Worm (Caenorhabditis elegans) whole organism, young adult: Measurements from ENCODE around the gene shc-3.

Source experiments
- C06A6.2 ChIP-seq: fragments of 200-800 bp; sonication (Bioruptor generic); conservative IDR thresholded peaks from 2 replicates; pipeline ENCODE4 v1.3.6; 2022; ENCODE audit warnings: missing genetic modification characterization, missing compliant biosample characterization
- C17E4.6 ChIP-seq: fragments of 200-800 bp; sonication (Bioruptor generic); IDR thresholded peaks from 2 replicates; pipeline ENCODE4 v1.3.6; 2022; ENCODE audit warnings: missing genetic modification reagents, missing genetic modification characterization, missing compliant biosample characterization
- F22D6.2 ChIP-seq: sonication (generic microtip); optimal IDR thresholded peaks from 2 replicates; lab custom pipeline; 2016; ENCODE audit warnings: mild to moderate bottlenecking, missing genetic modification characterization, missing compliant biosample characterization
- F39B2.1 ChIP-seq: fragments of 200-800 bp; sonication (Bioruptor generic); IDR thresholded peaks from 2 replicates; pipeline ENCODE4 v1.3.6; 2022; ENCODE audit warnings: missing genetic modification reagents, missing genetic modification characterization, missing compliant biosample characterization
- F52B5.7 ChIP-seq: sonication (generic microtip); optimal IDR thresholded peaks from 2 replicates; lab custom pipeline; 2016; ENCODE audit warnings: mild to moderate bottlenecking, missing genetic modification characterization, missing compliant biosample characterization
- K12H6.12 ChIP-seq: fragments of 200-800 bp; sonication (Bioruptor generic); optimal IDR thresholded peaks from 2 replicates; lab custom pipeline; 2018; ENCODE audit warnings: mild to moderate bottlenecking, missing genetic modification characterization, missing compliant biosample characterization
- T26A5.8 ChIP-seq: sonication (generic microtip); optimal IDR thresholded peaks from 2 replicates; lab custom pipeline; 2016; ENCODE audit warnings: missing genetic modification characterization, missing compliant biosample characterization
- Y79H2A.3 ChIP-seq: fragments of 200-800 bp; sonication (Bioruptor generic); conservative IDR thresholded peaks from 2 replicates; pipeline ENCODE4 v1.3.6; 2022; ENCODE audit warnings: missing genetic modification reagents, missing genetic modification characterization, missing compliant biosample characterization
- akir-1 ChIP-seq: fragments of 200-800 bp; sonication (Bioruptor generic); optimal IDR thresholded peaks from 2 replicates; lab custom pipeline; 2018; ENCODE audit warnings: mild to moderate bottlenecking, missing genetic modification characterization, moderate library complexity, missing compliant biosample characterization
- ama-1 ChIP-seq, 3 experiments: fragments of 150-350 bp in 1 of 3; sonication (generic microtip) in 2 of 3; optimal IDR thresholded peaks; 2 replicates each; lab custom pipeline; 2014 to 2018; ENCODE audit warnings: missing biosample characterization in 2 of 3, missing genetic modification characterization in 2 of 3, missing genetic modification reagents in 2 of 3
- aptf-3 ChIP-seq: fragments of 200-800 bp; sonication (Bioruptor generic); IDR thresholded peaks from 2 replicates; pipeline ENCODE4 v1.3.6; 2022; ENCODE audit warnings: missing genetic modification characterization, missing compliant biosample characterization
- atf-7 ChIP-seq: sonication (generic microtip); optimal IDR thresholded peaks from 2 replicates; lab custom pipeline; 2017; ENCODE audit warnings: mild to moderate bottlenecking, missing genetic modification characterization, missing compliant biosample characterization
- athp-1 ChIP-seq: sonication (generic microtip); optimal IDR thresholded peaks from 2 replicates; lab custom pipeline; 2017; ENCODE audit warnings: mild to moderate bottlenecking, missing genetic modification characterization, missing compliant biosample characterization
- attf-5 ChIP-seq: fragments of 200-800 bp; sonication (Bioruptor generic); optimal IDR thresholded peaks from 2 replicates; lab custom pipeline; 2018; ENCODE audit warnings: mild to moderate bottlenecking, missing genetic modification characterization, missing compliant biosample characterization
- cebp-1 ChIP-seq, 2 experiments: fragments of 200-800 bp in 1 of 2; sonication (Bioruptor generic) in 1 of 2; sonication (generic microtip) in 1 of 2; IDR thresholded peaks in 1 of 2; optimal IDR thresholded peaks in 1 of 2; 2 replicates each; pipeline versions ENCODE4 v1.3.6 to Lab custom; 2017 to 2022; ENCODE audit warnings: missing compliant biosample characterization in 2 of 2, missing genetic modification characterization in 2 of 2, mild to moderate bottlenecking in 1 of 2, missing genetic modification reagents in 1 of 2, moderate library complexity in 1 of 2
- ceh-27 ChIP-seq: fragments of 200-800 bp; sonication (Bioruptor generic); optimal IDR thresholded peaks from 2 replicates; lab custom pipeline; 2018; ENCODE audit warnings: mild to moderate bottlenecking, missing genetic modification characterization, moderate library complexity, missing compliant biosample characterization
- ceh-79 ChIP-seq: sonication (generic microtip); optimal IDR thresholded peaks from 2 replicates; lab custom pipeline; 2017; ENCODE audit warnings: mild to moderate bottlenecking, missing genetic modification characterization, missing compliant biosample characterization
- dpl-1 ChIP-seq: fragments of 150-350 bp; optimal IDR thresholded peaks from 2 replicates; lab custom pipeline; 2014; ENCODE audit warnings: missing biosample characterization, missing genetic modification reagents, missing genetic modification characterization
- egrh-3 ChIP-seq: fragments of 200-800 bp; sonication (Bioruptor generic); IDR thresholded peaks from 2 replicates; pipeline ENCODE4 v1.3.6; 2022; ENCODE audit warnings: missing genetic modification reagents, missing genetic modification characterization, missing compliant biosample characterization
- fkh-3 ChIP-seq: sonication (generic microtip); optimal IDR thresholded peaks from 2 replicates; lab custom pipeline; 2016; ENCODE audit warnings: mild to moderate bottlenecking, missing genetic modification characterization, missing compliant biosample characterization
- hlh-26 ChIP-seq: fragments of 200-800 bp; sonication (Bioruptor generic); conservative IDR thresholded peaks from 2 replicates; pipeline ENCODE4 v1.3.6; 2022; ENCODE audit warnings: missing genetic modification reagents, missing genetic modification characterization, missing compliant biosample characterization
- hmg-1.2 ChIP-seq: fragments of 200-800 bp; sonication (Bioruptor generic); IDR thresholded peaks from 2 replicates; pipeline ENCODE4 v1.3.6; 2022; ENCODE audit warnings: missing genetic modification reagents, missing genetic modification characterization, missing compliant biosample characterization
- hmg-20 ChIP-seq: fragments of 200-800 bp; sonication (Bioruptor generic); IDR thresholded peaks from 2 replicates; pipeline ENCODE4 v1.3.6; 2022; ENCODE audit warnings: missing genetic modification reagents, missing genetic modification characterization, missing compliant biosample characterization
- hrde-1 ChIP-seq: sonication (generic microtip); optimal IDR thresholded peaks from 2 replicates; lab custom pipeline; 2016; ENCODE audit warnings: missing genetic modification characterization, mild to moderate bottlenecking, missing compliant biosample characterization, moderate library complexity, missing genotype, missing genetic modification reagents, borderline replicate concordance
- lin-26 ChIP-seq: fragments of 200-800 bp; sonication (Bioruptor generic); IDR thresholded peaks from 2 replicates; pipeline ENCODE4 v1.3.6; 2022; ENCODE audit warnings: missing genetic modification reagents, missing genetic modification characterization, missing compliant biosample characterization
- lin-40 ChIP-seq: sonication (generic microtip); optimal IDR thresholded peaks from 2 replicates; lab custom pipeline; 2016; ENCODE audit warnings: missing genetic modification characterization, mild to moderate bottlenecking, missing compliant biosample characterization, missing genotype, missing genetic modification reagents
- madf-6 ChIP-seq: fragments of 200-800 bp; sonication (Bioruptor generic); IDR thresholded peaks from 2 replicates; pipeline ENCODE4 v1.3.6; 2022; ENCODE audit warnings: missing genetic modification reagents, missing genetic modification characterization, missing compliant biosample characterization
- mcd-1 ChIP-seq: fragments of 200-800 bp; sonication (Bioruptor generic); IDR thresholded peaks from 2 replicates; pipeline ENCODE4 v1.3.6; 2022; ENCODE audit warnings: missing genetic modification reagents, missing genetic modification characterization, missing compliant biosample characterization
- mes-4 ChIP-seq: sonication (generic microtip); optimal IDR thresholded peaks from 2 replicates; lab custom pipeline; 2016; ENCODE audit warnings: missing genotype, missing genetic modification characterization, missing compliant biosample characterization
- nhr-179 ChIP-seq: sonication (generic microtip); optimal IDR thresholded peaks from 2 replicates; lab custom pipeline; 2016; ENCODE audit warnings: mild to moderate bottlenecking, missing genetic modification characterization, missing compliant biosample characterization
- pbrm-1 ChIP-seq: fragments of 200-800 bp; sonication (Bioruptor generic); IDR thresholded peaks from 2 replicates; pipeline ENCODE4 v1.3.6; 2022; ENCODE audit warnings: missing genetic modification reagents, missing genetic modification characterization, missing compliant biosample characterization
- rec-8 ChIP-seq, 2 experiments: sonication (generic microtip); optimal IDR thresholded peaks; 2 replicates each; lab custom pipeline; 2016; ENCODE audit warnings: mild to moderate bottlenecking in 2 of 2, missing genetic modification characterization in 2 of 2, missing genetic modification reagents in 2 of 2, missing genotype in 2 of 2, missing biosample characterization in 1 of 2, missing compliant biosample characterization in 1 of 2, moderate library complexity in 1 of 2
- rpc-1 ChIP-seq, 2 experiments: fragments of 150-350 bp in 1 of 2; sonication (generic microtip) in 1 of 2; optimal IDR thresholded peaks; 2 replicates each; lab custom pipeline; 2014 to 2018; ENCODE audit warnings: missing biosample characterization in 1 of 2, missing genetic modification characterization in 1 of 2, missing genetic modification reagents in 1 of 2, missing genotype in 1 of 2
- snpc-1.1 ChIP-seq: sonication (generic microtip); optimal IDR thresholded peaks from 2 replicates; lab custom pipeline; 2017; ENCODE audit warnings: missing genetic modification characterization, mild to moderate bottlenecking, missing compliant biosample characterization, antibody characterized with exemption, moderate library complexity, missing genotype, missing genetic modification reagents; ENCODE audit not compliant: insufficient read depth
- somi-1 ChIP-seq: fragments of 200-800 bp; sonication (Bioruptor generic); optimal IDR thresholded peaks from 2 replicates; lab custom pipeline; 2018; ENCODE audit warnings: mild to moderate bottlenecking, missing genetic modification characterization, missing compliant biosample characterization
- tbp1 ChIP-seq: fragments of 200-800 bp; sonication (Bioruptor generic); optimal IDR thresholded peaks from 2 replicates; lab custom pipeline; 2018; ENCODE audit warnings: mild to moderate bottlenecking, missing genetic modification characterization, missing compliant biosample characterization
- zfh-2 ChIP-seq: fragments of 200-800 bp; sonication (Bioruptor generic); conservative IDR thresholded peaks from 2 replicates; pipeline ENCODE4 v1.3.6; 2022; ENCODE audit warnings: missing genetic modification reagents, missing genetic modification characterization, missing compliant biosample characterization
- zim-3 ChIP-seq: sonication (generic microtip); optimal IDR thresholded peaks from 2 replicates; lab custom pipeline; 2017; ENCODE audit warnings: mild to moderate bottlenecking, missing genetic modification characterization, moderate library complexity, missing compliant biosample characterization
- ztf-18 ChIP-seq: sonication (generic microtip); optimal IDR thresholded peaks from 2 replicates; lab custom pipeline; 2016; ENCODE audit warnings: missing genotype, mild to moderate bottlenecking, missing genetic modification characterization, missing compliant biosample characterization
- ztf-3 ChIP-seq: fragments of 200-800 bp; sonication (Bioruptor generic); optimal IDR thresholded peaks from 2 replicates; lab custom pipeline; 2018; ENCODE audit warnings: mild to moderate bottlenecking, missing genetic modification characterization, missing compliant biosample characterization
- ztf-6 ChIP-seq: fragments of 200-800 bp; sonication (Bioruptor generic); IDR thresholded peaks from 2 replicates; pipeline ENCODE4 v1.3.6; 2022; ENCODE audit warnings: missing genetic modification reagents, missing genetic modification characterization, missing compliant biosample characterization

Gene shc-3

DNA sequence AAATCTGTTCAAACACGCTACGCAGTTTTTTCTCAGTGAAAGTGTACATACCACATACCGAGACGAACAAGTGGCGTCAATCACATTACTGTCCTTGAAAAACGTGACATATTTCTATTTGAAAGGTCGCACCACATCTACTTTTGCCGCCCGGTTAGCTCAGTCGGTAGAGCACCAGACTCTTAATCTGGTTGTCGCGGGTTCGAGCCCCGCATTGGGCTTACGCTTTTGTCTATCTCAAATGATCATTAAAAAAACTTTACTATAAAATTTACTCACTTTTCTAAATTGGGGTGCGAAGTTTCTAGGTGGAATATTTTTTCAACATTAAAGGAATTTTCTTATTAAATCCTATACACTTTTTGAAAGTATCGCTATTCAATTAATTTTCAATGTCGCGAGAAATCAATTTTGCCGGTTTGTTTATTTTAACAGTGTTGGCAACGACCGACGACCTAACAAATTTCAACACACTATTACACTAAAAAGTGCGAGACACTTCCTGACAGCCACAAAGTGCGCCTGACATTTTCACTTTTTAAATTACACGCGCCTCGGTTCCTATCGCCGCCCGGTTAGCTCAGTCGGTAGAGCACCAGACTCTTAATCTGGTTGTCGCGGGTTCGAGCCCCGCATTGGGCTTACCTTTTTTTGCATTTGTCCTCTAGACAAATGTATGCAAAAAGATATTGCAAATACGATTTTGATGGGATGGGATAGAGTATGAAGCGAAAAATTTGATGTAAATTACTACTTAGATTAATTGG, 13.1 kb downstream of the shc-3 start (continued):
- peak; percentile 50 for TF ChIP-seq attf-5 (GFP tag; lab: Kevin White, UChicago)

DNA sequence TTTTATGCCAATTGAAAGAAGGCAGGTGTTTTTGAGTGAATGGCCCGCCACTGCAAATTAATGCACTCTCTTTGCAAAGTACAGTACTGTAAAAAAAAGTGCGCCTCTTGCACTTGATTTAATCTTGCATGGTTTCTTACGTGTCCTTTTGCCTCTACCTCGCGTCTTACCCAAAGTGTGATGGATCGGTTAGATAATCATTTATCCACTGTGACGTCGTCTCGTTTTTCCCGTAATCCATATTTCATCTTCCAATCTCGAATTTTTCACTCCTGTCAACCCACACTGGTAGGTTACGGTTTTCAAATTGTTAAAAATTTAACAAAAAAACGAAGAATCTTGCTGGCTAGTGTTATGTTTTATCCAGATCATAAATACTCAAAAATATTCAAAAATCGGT, 19.3 kb downstream of the shc-3 start:
- TF ChIP-seq zfh-2 (GFP tag; lab: Robert Waterston, UW) (no peak), nhr-179 (tag; lab: Kevin White, UChicago) (no peak), atf-7 (tag; lab: Kevin White, UChicago) (no peak), C17E4.6 (GFP tag; lab: Robert Waterston, UW) (no peak), ztf-3 (GFP tag; lab: Kevin White, UChicago) (no peak), snpc-1.1 (tag; lab: Kevin White, UChicago) (no peak), hmg-20 (no peak), F52B5.7 (tag; lab: Kevin White, UChicago) (no peak), tbp1 (GFP tag; lab: Kevin White, UChicago) (no peak), lin-26 (GFP tag; lab: Robert Waterston, UW) (no peak), fkh-3 (tag; lab: Kevin White, UChicago) (no peak), F22D6.2 (no peak), C06A6.2 (GFP tag; lab: Robert Waterston, UW) (no peak), madf-6 (no peak), zim-3 (tag; lab: Kevin White, UChicago) (no peak)
- TF ChIP-seq, all 124 proteins: peak for 0

DNA sequence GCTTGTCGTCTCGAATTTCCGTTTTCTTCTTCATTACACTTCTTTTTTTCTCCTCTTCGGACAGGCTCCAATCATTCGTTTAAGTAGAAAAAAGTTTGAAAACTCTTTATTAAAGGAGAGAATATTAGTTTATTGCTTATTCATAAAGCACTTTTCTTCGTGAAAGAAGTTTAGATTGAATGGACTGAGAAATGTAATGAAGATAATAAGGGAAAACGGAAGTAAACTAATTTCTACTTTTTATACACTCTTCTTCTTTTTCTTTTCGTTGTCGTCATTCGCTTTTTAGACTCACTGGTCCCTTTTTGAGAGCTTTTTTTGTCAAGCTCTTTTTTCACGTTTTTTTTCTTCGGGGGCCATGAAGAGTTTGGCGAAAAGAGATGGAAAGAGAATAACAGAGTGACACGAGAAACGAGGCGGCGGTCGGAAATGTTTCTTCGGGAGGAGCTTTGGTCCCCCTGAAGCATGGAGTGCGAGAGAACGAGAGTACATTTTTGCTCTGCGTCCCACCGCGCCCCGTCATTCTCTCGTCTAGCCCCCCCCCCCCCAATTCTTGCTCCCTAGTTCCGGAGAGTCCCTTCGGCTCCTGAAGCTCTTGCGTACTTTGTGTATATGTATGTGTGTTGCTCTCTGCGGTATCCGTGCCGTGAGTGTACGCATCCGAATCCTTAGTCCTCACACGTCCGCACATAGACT, 21.9 kb downstream of the shc-3 start:
- no peak for TF ChIP-seq dpl-1
- TF ChIP-seq F39B2.1 (GFP tag; lab: Robert Waterston, UW), result no peak
- TF ChIP-seq rpc-1 (optimal IDR thresholded peaks at IDR 0.05; lab: Kevin White, UChicago), result no peak
- TF ChIP-seq rpc-1 (tag; optimal IDR thresholded peaks at IDR 0.05; lab: Kevin White, UChicago), result no peak
- TF ChIP-seq somi-1, result peak; percentile 33
- TF ChIP-seq hrde-1 (tag; lab: Kevin White, UChicago), result no peak
- no peak for TF ChIP-seq ztf-3 (GFP tag; lab: Kevin White, UChicago)
- no peak for TF ChIP-seq hlh-26 (GFP tag; lab: Robert Waterston, UW)
- no peak for TF ChIP-seq snpc-1.1 (tag; lab: Kevin White, UChicago)
- no peak for TF ChIP-seq rec-8 (tag; optimal IDR thresholded peaks at IDR 0.05; lab: Kevin White, UChicago)
- TF ChIP-seq hmg-1.2 (GFP tag; lab: Robert Waterston, UW), result peak; percentile 40
- peak; percentile 54 for TF ChIP-seq mcd-1 (GFP tag; lab: Robert Waterston, UW)
- TF ChIP-seq lin-40 (tag; lab: Kevin White, UChicago), result peak; percentile 20
- TF ChIP-seq Y79H2A.3 (GFP tag; lab: Robert Waterston, UW), result no peak
- TF ChIP-seq akir-1, result no peak
- TF ChIP-seq mes-4 (tag; lab: Kevin White, UChicago), result no peak
- TF ChIP-seq ceh-27 (GFP tag; lab: Kevin White, UChicago), result peak; percentile 18
- TF ChIP-seq aptf-3 (GFP tag; lab: Robert Waterston, UW), result no peak
- TF ChIP-seq ztf-6 (GFP tag; lab: Robert Waterston, UW), result 0 out of 2 replicates have a peak, but pooled peaks have one; percentile 24
- no peak for TF ChIP-seq ztf-18 (tag; lab: Kevin White, UChicago)
- TF ChIP-seq ama-1 (optimal IDR thresholded peaks at IDR 0.05; lab: Kevin White, UChicago), result no peak
- TF ChIP-seq ama-1 (GFP tag; optimal IDR thresholded peaks at IDR 0.05; lab: Kevin White, UChicago), result no peak
- peak; percentile 68; the same call in 1 of the 2 replicates for TF ChIP-seq egrh-3 (GFP tag; lab: Robert Waterston, UW)
- TF ChIP-seq cebp-1 (GFP tag; IDR thresholded peaks at IDR 0.05; lab: Robert Waterston, UW), result no peak
- peak; percentile 59 for TF ChIP-seq cebp-1 (tag; optimal IDR thresholded peaks at IDR 0.05; lab: Kevin White, UChicago)
- no peak for TF ChIP-seq T26A5.8 (tag; lab: Kevin White, UChicago)
- no peak for TF ChIP-seq ceh-79
- peak; percentile 71 for TF ChIP-seq K12H6.12
- TF ChIP-seq pbrm-1 (GFP tag; lab: Robert Waterston, UW), result no peak
- TF ChIP-seq athp-1 (tag; lab: Kevin White, UChicago), result no peak
- TF ChIP-seq zfh-2 (GFP tag; lab: Robert Waterston, UW), result peak; percentile 97
